Fruit fly (Drosophila melanogaster) whole organism, embryonic: ENCODE results near the gene L2HGDH.
A peak's percentile ranks its signal among the peaks of the same experiment; 100 is the strongest.

Source experiments
- BEAF-32 ChIP-seq: fragments of 200-800 bp; sonication (Bioruptor generic); optimal IDR thresholded peaks from 3 replicates; lab custom pipeline; 2017; ENCODE audit warnings: missing biosample characterization, missing genetic modification characterization, mild to moderate bottlenecking, moderate library complexity, missing genetic modification reagents
- Bgb ChIP-seq: fragments of 200-800 bp; sonication (Bioruptor generic); IDR thresholded peaks from 2 replicates; pipeline ENCODE4 v1.3.6; 2022; ENCODE audit warnings: missing biosample characterization, missing genetic modification characterization; ENCODE audit not compliant: partially characterized antibody
- CG10462 ChIP-seq: fragments of 200-800 bp; sonication (Bioruptor generic); optimal IDR thresholded peaks from 2 replicates; lab custom pipeline; 2016; ENCODE audit warnings: missing biosample characterization, missing genetic modification characterization
- CG10654 ChIP-seq: fragments of 200-800 bp; sonication (Bioruptor generic); optimal IDR thresholded peaks from 2 replicates; lab custom pipeline; 2016; ENCODE audit warnings: missing biosample characterization, missing genetic modification characterization
- CG11247 ChIP-seq: fragments of 200-800 bp; sonication (Bioruptor generic); IDR thresholded peaks from 2 replicates; pipeline ENCODE4 v1.3.6; 2022; ENCODE audit warnings: missing biosample characterization, missing genetic modification characterization
- CG11398 ChIP-seq: fragments of 200-800 bp; sonication (Bioruptor generic); optimal IDR thresholded peaks from 2 replicates; lab custom pipeline; 2016; ENCODE audit warnings: missing biosample characterization, missing genetic modification characterization
- CG11695 ChIP-seq: fragments of 200-800 bp; sonication (Bioruptor generic); IDR thresholded peaks from 3 replicates; pipeline ENCODE4 v1.3.6; 2022; ENCODE audit warnings: missing biosample characterization, missing genetic modification characterization
- CG12659 ChIP-seq: fragments of 200-800 bp; sonication (Bioruptor generic); optimal IDR thresholded peaks from 3 replicates; lab custom pipeline; 2017; ENCODE audit warnings: mild to moderate bottlenecking, missing biosample characterization, missing genetic modification reagents, missing genetic modification characterization
- CG15514 ChIP-seq: fragments of 200-800 bp; sonication (Bioruptor generic); optimal IDR thresholded peaks from 3 replicates; lab custom pipeline; 2017; ENCODE audit warnings: missing biosample characterization, missing genetic modification characterization, mild to moderate bottlenecking, moderate library complexity, missing genetic modification reagents
- CG15601 ChIP-seq: fragments of 200-800 bp; sonication (Bioruptor generic); optimal IDR thresholded peaks from 3 replicates; lab custom pipeline; 2019; ENCODE audit warnings: missing biosample characterization, mild to moderate bottlenecking, missing genetic modification characterization, moderate library complexity
- CG17361 ChIP-seq: fragments of 200-800 bp; sonication (Bioruptor generic); IDR thresholded peaks from 3 replicates; pipeline ENCODE4 v1.3.6; 2022; ENCODE audit warnings: missing biosample characterization, missing genetic modification characterization
- CG2116 ChIP-seq: fragments of 200-800 bp; sonication (Bioruptor generic); optimal IDR thresholded peaks from 3 replicates; lab custom pipeline; 2018; ENCODE audit warnings: missing biosample characterization, mild to moderate bottlenecking, missing genetic modification characterization
- CG2875 ChIP-seq: fragments of 200-800 bp; sonication (Bioruptor generic); optimal IDR thresholded peaks from 2 replicates; lab custom pipeline; 2017; ENCODE audit warnings: missing biosample characterization, mild to moderate bottlenecking, missing genetic modification characterization, missing genetic modification reagents
- CG30020 ChIP-seq: fragments of 200-800 bp; optimal IDR thresholded peaks from 2 replicates; lab custom pipeline; 2019; ENCODE audit warnings: missing biosample characterization, mild to moderate bottlenecking, missing genetic modification characterization, moderate library complexity
- CG33213 ChIP-seq: fragments of 200-800 bp; sonication (Bioruptor generic); optimal IDR thresholded peaks from 3 replicates; lab custom pipeline; 2016; ENCODE audit warnings: missing biosample characterization, missing genetic modification characterization
- CG42726 ChIP-seq: fragments of 200-800 bp; sonication (Bioruptor generic); IDR thresholded peaks from 2 replicates; pipeline ENCODE4 v1.3.6; 2022; ENCODE audit warnings: missing biosample characterization, missing genetic modification characterization; ENCODE audit not compliant: partially characterized antibody
- CG4730 ChIP-seq: fragments of 200-800 bp; sonication (Bioruptor generic); IDR thresholded peaks from 2 replicates; pipeline ENCODE4 v1.3.6; 2022; ENCODE audit warnings: missing biosample characterization, missing genetic modification characterization
- CG5953 ChIP-seq: fragments of 200-800 bp; sonication (Bioruptor generic); IDR thresholded peaks from 2 replicates; pipeline ENCODE4 v1.3.6; 2022; ENCODE audit warnings: missing biosample characterization, missing genetic modification characterization
- CG6854 ChIP-seq: fragments of 200-800 bp; sonication (Bioruptor generic); optimal IDR thresholded peaks from 3 replicates; lab custom pipeline; 2017; ENCODE audit warnings: missing biosample characterization, mild to moderate bottlenecking, missing genetic modification characterization
- CG7357 ChIP-seq: fragments of 200-800 bp; sonication (Bioruptor generic); IDR thresholded peaks from 3 replicates; pipeline ENCODE4 v1.3.6; 2022; ENCODE audit warnings: missing biosample characterization, missing genetic modification characterization
- CrebB ChIP-seq: fragments of 200-800 bp; sonication (Bioruptor generic); optimal IDR thresholded peaks from 3 replicates; lab custom pipeline; 2018; ENCODE audit warnings: missing biosample characterization, mild to moderate bottlenecking, missing genetic modification characterization
- E2f2 ChIP-seq: fragments of 200-800 bp; sonication (Bioruptor generic); IDR thresholded peaks from 2 replicates; pipeline ENCODE4 v1.3.6; 2022; ENCODE audit warnings: missing biosample characterization, missing genetic modification characterization
- Eip74EF ChIP-seq, 2 experiments: fragments of 200-800 bp in 1 of 2; fragments of >200 bp in 1 of 2; sonication (Bioruptor generic) in 1 of 2; optimal IDR thresholded peaks; 2 replicates each; lab custom pipeline; 2017 to 2019; ENCODE audit warnings: missing biosample characterization in 2 of 2, missing genetic modification characterization in 2 of 2, mild to moderate bottlenecking in 1 of 2, moderate library complexity in 1 of 2
- HHEX ChIP-seq: fragments of 200-800 bp; sonication (Bioruptor generic); optimal IDR thresholded peaks from 3 replicates; lab custom pipeline; 2017; ENCODE audit warnings: missing biosample characterization, mild to moderate bottlenecking, missing genetic modification characterization, missing genetic modification reagents
- HLH54F ChIP-seq: fragments of 200-800 bp; sonication (Bioruptor generic); optimal IDR thresholded peaks from 3 replicates; lab custom pipeline; 2016; ENCODE audit warnings: missing biosample characterization, missing genetic modification characterization
- HmgZ ChIP-seq: fragments of 200-800 bp; sonication (Bioruptor generic); optimal IDR thresholded peaks from 2 replicates; lab custom pipeline; 2018; ENCODE audit warnings: missing biosample characterization, mild to moderate bottlenecking, missing genetic modification characterization
- Kr ChIP-seq: fragments of 200-800 bp; sonication (Bioruptor generic); optimal IDR thresholded peaks from 2 replicates; lab custom pipeline; 2017; ENCODE audit warnings: missing biosample characterization, mild to moderate bottlenecking, missing genetic modification characterization
- Lim3 ChIP-seq: fragments of 200-800 bp; sonication (Bioruptor generic); IDR thresholded peaks from 2 replicates; pipeline ENCODE4 v1.3.6; 2022; ENCODE audit warnings: missing biosample characterization, missing genetic modification characterization
- Nf-YB ChIP-seq: fragments of 200-800 bp; sonication (Bioruptor generic); optimal IDR thresholded peaks from 3 replicates; lab custom pipeline; 2019; ENCODE audit warnings: missing biosample characterization, mild to moderate bottlenecking, missing genetic modification characterization, moderate library complexity
- Sry-β ChIP-seq: fragments of 200-800 bp; sonication (Bioruptor generic); optimal IDR thresholded peaks from 2 replicates; lab custom pipeline; 2018; ENCODE audit warnings: missing biosample characterization, mild to moderate bottlenecking, missing genetic modification characterization, moderate library complexity
- Tbp ChIP-seq: fragments of >200 bp; optimal IDR thresholded peaks from 2 replicates; lab custom pipeline; 2018; ENCODE audit warnings: missing biosample characterization, missing genetic modification characterization
- az2 ChIP-seq: fragments of 200-800 bp; sonication (Bioruptor generic); optimal IDR thresholded peaks from 3 replicates; lab custom pipeline; 2016; ENCODE audit warnings: missing biosample characterization, missing genetic modification characterization
- bsh ChIP-seq, 2 experiments: fragments of 200-800 bp; sonication (Bioruptor generic); optimal IDR thresholded peaks; 2 replicates each; lab custom pipeline; 2017 to 2018; ENCODE audit warnings: mild to moderate bottlenecking in 2 of 2, missing biosample characterization in 2 of 2, missing genetic modification characterization in 2 of 2, moderate library complexity in 1 of 2
- cato ChIP-seq: fragments of 200-800 bp; sonication (Bioruptor generic); optimal IDR thresholded peaks from 2 replicates; lab custom pipeline; 2016; ENCODE audit warnings: missing biosample characterization, missing genetic modification characterization, borderline replicate concordance
- chinmo ChIP-seq: fragments of 200-800 bp; sonication (Bioruptor generic); IDR thresholded peaks from 4 replicates; pipeline ENCODE4 v1.3.6; 2022; ENCODE audit warnings: missing biosample characterization, missing genetic modification characterization; ENCODE audit not compliant: partially characterized antibody
- chm ChIP-seq: fragments of 200-800 bp; sonication (Bioruptor generic); IDR thresholded peaks from 2 replicates; pipeline ENCODE4 v1.3.6; 2022; ENCODE audit warnings: missing biosample characterization, missing genetic modification characterization
- chn ChIP-seq: fragments of 200-800 bp; sonication (Bioruptor generic); optimal IDR thresholded peaks from 2 replicates; lab custom pipeline; 2016; ENCODE audit warnings: missing biosample characterization, missing genetic modification characterization
- crol ChIP-seq: fragments of 200-800 bp; sonication (Bioruptor generic); IDR thresholded peaks from 2 replicates; pipeline ENCODE4 v1.3.6; 2022; ENCODE audit warnings: missing biosample characterization, missing genetic modification characterization
- fd3F ChIP-seq: fragments of 200-800 bp; sonication (Bioruptor generic); optimal IDR thresholded peaks from 2 replicates; lab custom pipeline; 2018; ENCODE audit warnings: missing biosample characterization, mild to moderate bottlenecking, missing genetic modification characterization, moderate library complexity
- hb ChIP-seq: fragments of 200-800 bp; sonication (Bioruptor generic); IDR thresholded peaks from 3 replicates; pipeline ENCODE4 v1.3.6; 2022; ENCODE audit warnings: missing biosample characterization, missing genetic modification characterization; ENCODE audit not compliant: partially characterized antibody
- hkb ChIP-seq, 2 experiments: fragments of 200-800 bp in 1 of 2; fragments of >200 bp in 1 of 2; sonication (Bioruptor generic) in 1 of 2; IDR thresholded peaks in 1 of 2; optimal IDR thresholded peaks in 1 of 2; 2 replicates each; pipeline versions ENCODE4 v1.3.6 to Lab custom; 2017 to 2022; ENCODE audit warnings: missing biosample characterization in 1 of 2, missing genetic modification characterization in 1 of 2
- lov ChIP-seq, 2 experiments: fragments of 200-800 bp in 1 of 2; fragments of >200 bp in 1 of 2; sonication (Bioruptor generic) in 1 of 2; IDR thresholded peaks in 1 of 2; optimal IDR thresholded peaks in 1 of 2; 2 replicates in 1 of 2; 3 replicates in 1 of 2; pipeline versions ENCODE4 v1.3.6 to Lab custom; 2017 to 2022; ENCODE audit warnings: missing biosample characterization in 1 of 2, missing genetic modification characterization in 1 of 2
- ranshi ChIP-seq: fragments of 200-800 bp; sonication (Bioruptor generic); IDR thresholded peaks from 2 replicates; pipeline ENCODE4 v1.3.6; 2022; ENCODE audit warnings: missing biosample characterization, missing genetic modification characterization
- schlank ChIP-seq: fragments of 200-800 bp; sonication (Bioruptor generic); optimal IDR thresholded peaks from 2 replicates; lab custom pipeline; 2018; ENCODE audit warnings: missing biosample characterization, mild to moderate bottlenecking, missing genetic modification characterization
- sens ChIP-seq: fragments of 200-800 bp; sonication (Bioruptor generic); peaks from one replicate; lab custom pipeline; 2016; ENCODE audit warnings: missing biosample characterization, missing genetic modification characterization
- slbo ChIP-seq: fragments of 200-800 bp; sonication (Bioruptor generic); IDR thresholded peaks from 2 replicates; pipeline ENCODE4 v1.3.6; 2022; ENCODE audit warnings: missing biosample characterization, missing genetic modification characterization
- so ChIP-seq: fragments of 200-800 bp; sonication (Bioruptor generic); IDR thresholded peaks from 3 replicates; pipeline ENCODE4 v1.3.6; 2022; ENCODE audit warnings: missing biosample characterization, missing genetic modification characterization
- ssp ChIP-seq: fragments of 200-800 bp; sonication (Bioruptor generic); IDR thresholded peaks from 2 replicates; pipeline ENCODE4 v1.3.6; 2022; ENCODE audit warnings: missing biosample characterization, missing genetic modification characterization
- sug ChIP-seq: fragments of 200-800 bp; optimal IDR thresholded peaks from 2 replicates; lab custom pipeline; 2019; ENCODE audit warnings: missing biosample characterization, mild to moderate bottlenecking, missing genetic modification characterization, moderate library complexity
- zfh2 ChIP-seq: fragments of 200-800 bp; sonication (Bioruptor generic); optimal IDR thresholded peaks from 2 replicates; lab custom pipeline; 2016; ENCODE audit warnings: missing biosample characterization, missing genetic modification characterization

The L2HGDH gene

dm6 chr2L:18954255-18954715 lies 20.0 kb downstream of the L2HGDH start, which contains the start of gene CG10621 (continued):
- TF ChIP-seq CG2116 (no peak), BEAF-32 (GFP tag; lab: Kevin White, UChicago) (no peak), HmgZ (tag; lab: Kevin White, UChicago) (no peak), CG15514 (GFP tag; lab: Kevin White, UChicago) (no peak), CG6854 (GFP tag; lab: Kevin White, UChicago) (no peak), chinmo (GFP tag; lab: Robert Waterston, UW) (peak; percentile 94; the same call in 3 of the 4 replicates), CG10462 (GFP tag; lab: Kevin White, UChicago) (no peak), CG30020 (tag; lab: Kevin White, UChicago) (no peak), lov (optimal IDR thresholded peaks at IDR 0.05; lab: Kevin White, UChicago) (no peak), lov (GFP tag; IDR thresholded peaks at IDR 0.05; lab: Robert Waterston, UW) (no peak), CG4730 (no peak), Lim3 (GFP tag; lab: Robert Waterston, UW) (no peak), slbo (GFP tag; lab: Robert Waterston, UW) (no peak), cato (no peak), CG11398 (GFP tag; lab: Kevin White, UChicago) (no peak), HLH54F (GFP tag; lab: Kevin White, UChicago) (no peak), chm (GFP tag; lab: Robert Waterston, UW) (0 out of 2 replicates have a peak, but pooled peaks have one; percentile 19), CG15601 (tag; lab: Kevin White, UChicago) (no peak), Tbp (GFP tag; lab: Kevin White, UChicago) (no peak), crol (GFP tag; lab: Robert Waterston, UW) (no peak), HHEX (no peak), sug (peak; percentile 97), E2f2 (GFP tag; lab: Robert Waterston, UW) (no peak), CG11247 (GFP tag; lab: Robert Waterston, UW) (no peak), schlank (no peak), so (GFP tag; lab: Robert Waterston, UW) (no peak), ranshi (no peak), az2 (GFP tag; lab: Kevin White, UChicago) (no peak), chn (GFP tag; lab: Kevin White, UChicago) (no peak), CG5953 (GFP tag; lab: Robert Waterston, UW) (no peak), zfh2 (GFP tag; lab: Kevin White, UChicago) (no peak), Eip74EF (GFP tag; optimal IDR thresholded peaks at IDR 0.05; lab: Kevin White, UChicago) (no peak), CG33213 (GFP tag; lab: Kevin White, UChicago) (no peak), CrebB (tag; lab: Kevin White, UChicago) (peak; percentile 3), sens (GFP tag; lab: Kevin White, UChicago) (no peak), ssp (GFP tag; lab: Robert Waterston, UW) (no peak), CG12659 (GFP tag; lab: Kevin White, UChicago) (no peak), Bgb (GFP tag; lab: Robert Waterston, UW) (no peak), hb (GFP tag; lab: Robert Waterston, UW) (no peak), CG17361 (GFP tag; lab: Robert Waterston, UW) (0 out of 3 replicates have a peak, but pooled peaks have one; percentile 6), fd3F (GFP tag; lab: Kevin White, UChicago) (no peak), bsh (GFP tag; optimal IDR thresholded peaks at IDR 0.05; lab: Kevin White, UChicago) (no peak), Kr (no peak), hkb (optimal IDR thresholded peaks at IDR 0.05; lab: Kevin White, UChicago) (no peak), hkb (GFP tag; IDR thresholded peaks at IDR 0.05; lab: Robert Waterston, UW) (no peak), CG7357 (no peak), CG42726 (no peak), CG10654 (no peak), Sry-β (GFP tag; lab: Kevin White, UChicago) (no peak), Nf-YB (no peak), CG2875 (GFP tag; lab: Kevin White, UChicago) (no peak), CG11695 (no peak)
